Fruit fly (Drosophila melanogaster) whole organism, embryonic: ENCODE measurements around the gene CG6006.

Source experiments
- Asciz ChIP-seq: fragments of 200-800 bp; sonication (Bioruptor generic); optimal IDR thresholded peaks from 2 replicates; lab custom pipeline; 2017; ENCODE audit warnings: missing biosample characterization, mild to moderate bottlenecking, missing genetic modification characterization, missing genetic modification reagents
- CG11696 ChIP-seq: fragments of 200-800 bp; sonication (Bioruptor generic); IDR thresholded peaks from 2 replicates; pipeline ENCODE4 v1.3.6; 2022; ENCODE audit warnings: missing biosample characterization, missing genetic modification characterization
- CG12942 ChIP-seq: fragments of 200-800 bp; sonication (Bioruptor generic); optimal IDR thresholded peaks from 3 replicates; lab custom pipeline; 2016; ENCODE audit warnings: missing biosample characterization, missing genetic modification characterization
- CG13424 ChIP-seq: fragments of 200-800 bp; sonication (Bioruptor generic); optimal IDR thresholded peaks from 2 replicates; lab custom pipeline; 2019; ENCODE audit warnings: missing biosample characterization, mild to moderate bottlenecking, missing genetic modification characterization, moderate library complexity
- CG14860 ChIP-seq: fragments of 200-800 bp; sonication (Bioruptor generic); IDR thresholded peaks from 3 replicates; pipeline ENCODE4 v1.3.6; 2022; ENCODE audit warnings: missing biosample characterization, missing genetic modification characterization; ENCODE audit not compliant: partially characterized antibody
- CG17385 ChIP-seq: fragments of 200-800 bp; sonication (Bioruptor generic); optimal IDR thresholded peaks from 3 replicates; lab custom pipeline; 2018; ENCODE audit warnings: missing biosample characterization, mild to moderate bottlenecking, missing genetic modification characterization
- CG17612 ChIP-seq: fragments of 200-800 bp; sonication (Bioruptor generic); IDR thresholded peaks from 2 replicates; pipeline ENCODE4 v1.3.6; 2022; ENCODE audit warnings: missing biosample characterization, missing genetic modification characterization
- CG2199 ChIP-seq: fragments of 200-800 bp; sonication (Bioruptor generic); IDR thresholded peaks from 3 replicates; pipeline ENCODE4 v1.3.6; 2022; ENCODE audit warnings: missing biosample characterization, missing genetic modification characterization
- CG34376 ChIP-seq: fragments of 200-800 bp; sonication (Bioruptor generic); optimal IDR thresholded peaks from 2 replicates; lab custom pipeline; 2018; ENCODE audit warnings: missing biosample characterization, mild to moderate bottlenecking, missing genetic modification characterization
- CG43689 ChIP-seq: fragments of 200-800 bp; sonication (Bioruptor generic); IDR thresholded peaks from 2 replicates; pipeline ENCODE4 v1.3.6; 2022; ENCODE audit warnings: missing biosample characterization, missing genetic modification characterization
- CG6175 ChIP-seq: fragments of 200-800 bp; sonication (Bioruptor generic); IDR thresholded peaks from 3 replicates; pipeline ENCODE4 v1.3.6; 2022; ENCODE audit warnings: missing biosample characterization, missing genetic modification characterization
- CG7357 ChIP-seq: fragments of 200-800 bp; sonication (Bioruptor generic); IDR thresholded peaks from 3 replicates; pipeline ENCODE4 v1.3.6; 2022; ENCODE audit warnings: missing biosample characterization, missing genetic modification characterization
- CG8290 ChIP-seq, 3 experiments: fragments of 200-800 bp; sonication (Bioruptor generic); optimal IDR thresholded peaks; 2 replicates each; lab custom pipeline; 2016 to 2019; ENCODE audit warnings: missing biosample characterization in 3 of 3, missing genetic modification characterization in 3 of 3, mild to moderate bottlenecking in 2 of 3, moderate library complexity in 1 of 3
- CG9215 ChIP-seq: fragments of 200-800 bp; sonication (Bioruptor generic); IDR thresholded peaks from 2 replicates; pipeline ENCODE4 v1.3.6; 2022; ENCODE audit warnings: missing biosample characterization, missing genetic modification characterization
- CG9437 ChIP-seq: fragments of 200-800 bp; sonication (Bioruptor generic); optimal IDR thresholded peaks from 2 replicates; lab custom pipeline; 2018; ENCODE audit warnings: missing biosample characterization, mild to moderate bottlenecking, missing genetic modification characterization
- CG9817 ChIP-seq: fragments of 200-800 bp; sonication (Bioruptor generic); optimal IDR thresholded peaks from 2 replicates; lab custom pipeline; 2018; ENCODE audit warnings: missing biosample characterization, mild to moderate bottlenecking, missing genetic modification characterization, moderate library complexity
- CTCF ChIP-seq: fragments of 200-800 bp; sonication (Bioruptor generic); optimal IDR thresholded peaks from 2 replicates; lab custom pipeline; 2017; ENCODE audit warnings: missing biosample characterization, mild to moderate bottlenecking, missing genetic modification characterization, moderate library complexity
- Deaf1 ChIP-seq: fragments of 200-800 bp; optimal IDR thresholded peaks from 3 replicates; lab custom pipeline; 2019; ENCODE audit warnings: missing biosample characterization, mild to moderate bottlenecking, missing genetic modification characterization, moderate library complexity
- ERR ChIP-seq: fragments of 200-800 bp; sonication (Bioruptor generic); optimal IDR thresholded peaks from 2 replicates; lab custom pipeline; 2016; ENCODE audit warnings: missing biosample characterization, missing genetic modification characterization
- Elba2 ChIP-seq: fragments of 200-800 bp; sonication (Bioruptor generic); optimal IDR thresholded peaks from 3 replicates; lab custom pipeline; 2016; ENCODE audit warnings: missing biosample characterization, missing genetic modification characterization
- Fer3 ChIP-seq: fragments of 200-800 bp; sonication (Bioruptor generic); optimal IDR thresholded peaks from 2 replicates; lab custom pipeline; 2018; ENCODE audit warnings: missing biosample characterization, mild to moderate bottlenecking, missing genetic modification characterization, moderate library complexity
- HHEX ChIP-seq: fragments of 200-800 bp; sonication (Bioruptor generic); optimal IDR thresholded peaks from 3 replicates; lab custom pipeline; 2017; ENCODE audit warnings: missing biosample characterization, mild to moderate bottlenecking, missing genetic modification characterization, missing genetic modification reagents
- Hr3 ChIP-seq: fragments of 200-800 bp; sonication (Bioruptor generic); optimal IDR thresholded peaks from 3 replicates; lab custom pipeline; 2016; ENCODE audit warnings: missing biosample characterization, missing genetic modification characterization
- Spps ChIP-seq: fragments of 200-800 bp; sonication (Bioruptor generic); optimal IDR thresholded peaks from 2 replicates; lab custom pipeline; 2018; ENCODE audit warnings: missing biosample characterization, mild to moderate bottlenecking, missing genetic modification characterization
- Xrp1 ChIP-seq: fragments of 200-800 bp; sonication (Bioruptor generic); IDR thresholded peaks from 2 replicates; pipeline ENCODE4 v1.3.6; 2022; ENCODE audit warnings: missing biosample characterization, missing genetic modification characterization
- btn ChIP-seq: fragments of 200-800 bp; sonication (Bioruptor generic); optimal IDR thresholded peaks from 2 replicates; lab custom pipeline; 2016; ENCODE audit warnings: missing biosample characterization, missing genetic modification characterization
- cg ChIP-seq: fragments of 200-800 bp; sonication (Bioruptor generic); optimal IDR thresholded peaks from 3 replicates; lab custom pipeline; 2019; ENCODE audit warnings: missing biosample characterization, mild to moderate bottlenecking, missing genetic modification characterization, moderate library complexity
- crc ChIP-seq: fragments of 200-800 bp; sonication (Bioruptor generic); optimal IDR thresholded peaks from 2 replicates; lab custom pipeline; 2016; ENCODE audit warnings: missing biosample characterization, missing genetic modification characterization
- croc ChIP-seq: fragments of 200-800 bp; sonication (Bioruptor generic); conservative IDR thresholded peaks from 3 replicates; pipeline ENCODE4 v1.3.6; 2022; ENCODE audit warnings: missing biosample characterization, missing genetic modification characterization
- crol ChIP-seq: fragments of 200-800 bp; sonication (Bioruptor generic); IDR thresholded peaks from 2 replicates; pipeline ENCODE4 v1.3.6; 2022; ENCODE audit warnings: missing biosample characterization, missing genetic modification characterization
- dmrt11E ChIP-seq: fragments of 200-800 bp; sonication (Bioruptor generic); optimal IDR thresholded peaks from 3 replicates; lab custom pipeline; 2018; ENCODE audit warnings: missing biosample characterization, mild to moderate bottlenecking, missing genetic modification characterization, moderate library complexity
- esg ChIP-seq: fragments of 200-800 bp; sonication (Bioruptor generic); conservative IDR thresholded peaks from 2 replicates; pipeline ENCODE4 v1.3.6; 2022; ENCODE audit warnings: missing biosample characterization, missing genetic modification characterization
- gem ChIP-seq: fragments of 200-800 bp; sonication (Bioruptor generic); optimal IDR thresholded peaks from 2 replicates; lab custom pipeline; 2019; ENCODE audit warnings: missing biosample characterization, mild to moderate bottlenecking, missing genetic modification characterization, moderate library complexity
- gfzf ChIP-seq: fragments of 200-800 bp; sonication (Bioruptor generic); optimal IDR thresholded peaks from 2 replicates; lab custom pipeline; 2016; ENCODE audit warnings: missing biosample characterization, mild to moderate bottlenecking, missing genetic modification characterization, moderate library complexity
- grn ChIP-seq: fragments of 200-800 bp; sonication (Bioruptor generic); optimal IDR thresholded peaks from 3 replicates; lab custom pipeline; 2017; ENCODE audit warnings: missing biosample characterization, missing genetic modification characterization
- lbe ChIP-seq: fragments of 200-800 bp; sonication (Bioruptor generic); optimal IDR thresholded peaks from 2 replicates; lab custom pipeline; 2016; ENCODE audit warnings: missing biosample characterization, mild to moderate bottlenecking, missing genetic modification characterization
- mirr ChIP-seq: fragments of 200-800 bp; sonication (Bioruptor generic); optimal IDR thresholded peaks from 3 replicates; lab custom pipeline; 2018; ENCODE audit warnings: missing biosample characterization, mild to moderate bottlenecking, missing genetic modification characterization
- nerfin-2 ChIP-seq: fragments of 200-800 bp; sonication (Bioruptor generic); IDR thresholded peaks from 2 replicates; pipeline ENCODE4 v1.3.6; 2022; ENCODE audit warnings: missing biosample characterization, missing genetic modification characterization; ENCODE audit not compliant: partially characterized antibody
- onecut ChIP-seq: fragments of 200-800 bp; sonication (Bioruptor generic); IDR thresholded peaks from 2 replicates; pipeline ENCODE4 v1.3.6; 2022; ENCODE audit warnings: missing biosample characterization, missing genetic modification characterization
- pros ChIP-seq: fragments of 200-800 bp; sonication (Bioruptor generic); optimal IDR thresholded peaks from 3 replicates; lab custom pipeline; 2019; ENCODE audit warnings: missing biosample characterization, mild to moderate bottlenecking, missing genetic modification characterization, moderate library complexity
- ranshi ChIP-seq: fragments of 200-800 bp; sonication (Bioruptor generic); IDR thresholded peaks from 2 replicates; pipeline ENCODE4 v1.3.6; 2022; ENCODE audit warnings: missing biosample characterization, missing genetic modification characterization
- sens-2 ChIP-seq: fragments of 200-800 bp; sonication (Bioruptor generic); IDR thresholded peaks from 2 replicates; pipeline ENCODE4 v1.3.6; 2022; ENCODE audit warnings: missing biosample characterization, missing genetic modification characterization
- seq ChIP-seq: fragments of 200-800 bp; sonication (Bioruptor generic); IDR thresholded peaks from 2 replicates; pipeline ENCODE4 v1.3.6; 2022; ENCODE audit warnings: missing biosample characterization, missing genetic modification characterization
- slou ChIP-seq: fragments of 200-800 bp; sonication (Bioruptor generic); optimal IDR thresholded peaks from 3 replicates; lab custom pipeline; 2016; ENCODE audit warnings: missing biosample characterization, missing genetic modification characterization
- so ChIP-seq: fragments of 200-800 bp; sonication (Bioruptor generic); IDR thresholded peaks from 3 replicates; pipeline ENCODE4 v1.3.6; 2022; ENCODE audit warnings: missing biosample characterization, missing genetic modification characterization
- tgo ChIP-seq: fragments of 200-800 bp; sonication (Bioruptor generic); IDR thresholded peaks from 3 replicates; pipeline ENCODE4 v1.3.6; 2022; ENCODE audit warnings: missing biosample characterization, missing genetic modification characterization
- unpg ChIP-seq: fragments of 200-800 bp; sonication (Bioruptor generic); optimal IDR thresholded peaks from 3 replicates; lab custom pipeline; 2018; ENCODE audit warnings: missing biosample characterization, mild to moderate bottlenecking, missing genetic modification characterization, moderate library complexity

CG6006 gene

dm6 chr3R:16208924-16209713 is 54.3 kb downstream of the CG6006 start (continued):
- TF ChIP-seq Hr3 (GFP tag; lab: Kevin White, UChicago): peak; percentile 61
- TF ChIP-seq CG9215 (GFP tag; lab: Robert Waterston, UW): no peak
- 0 out of 3 replicates have a peak, but pooled peaks have one; percentile 42 for TF ChIP-seq so
- TF ChIP-seq CG17612 (GFP tag; lab: Robert Waterston, UW): no peak
- TF ChIP-seq Spps (tag; lab: Kevin White, UChicago): peak; percentile 51
- TF ChIP-seq Deaf1: peak; percentile 73
- peak; percentile 7; the same call in 1 of the 2 replicates for TF ChIP-seq ranshi (GFP tag; lab: Robert Waterston, UW)
- TF ChIP-seq CG34376 (GFP tag; lab: Kevin White, UChicago): no peak
- no peak for TF ChIP-seq ERR
- TF ChIP-seq lbe (GFP tag; lab: Kevin White, UChicago): peak; percentile 28
- TF ChIP-seq croc: 0 out of 3 replicates have a peak, but pooled peaks have one; percentile 21
- no peak for TF ChIP-seq CG8290 (GFP tag; optimal IDR thresholded peaks at IDR 0.05; lab: Kevin White, UChicago)
- peak in 1 of 2 experiments; percentile 75 for TF ChIP-seq CG8290 (tag; optimal IDR thresholded peaks at IDR 0.05; lab: Kevin White, UChicago)
- TF ChIP-seq HHEX: peak; percentile 43
- TF ChIP-seq crc (GFP tag; lab: Kevin White, UChicago): no peak
- TF ChIP-seq sens-2 (GFP tag; lab: Robert Waterston, UW): peak; percentile 8; the same call in 1 of the 2 replicates
- TF ChIP-seq mirr (GFP tag; lab: Kevin White, UChicago): peak; percentile 22
- TF ChIP-seq Xrp1: peak; percentile 51
- TF ChIP-seq Fer3 (tag; lab: Kevin White, UChicago): peak; percentile 23
- TF ChIP-seq CG13424 (tag; lab: Kevin White, UChicago): peak; percentile 51
- no peak for TF ChIP-seq CTCF (GFP tag; lab: Kevin White, UChicago)
- TF ChIP-seq, all 482 proteins: peak for 158

DNA sequence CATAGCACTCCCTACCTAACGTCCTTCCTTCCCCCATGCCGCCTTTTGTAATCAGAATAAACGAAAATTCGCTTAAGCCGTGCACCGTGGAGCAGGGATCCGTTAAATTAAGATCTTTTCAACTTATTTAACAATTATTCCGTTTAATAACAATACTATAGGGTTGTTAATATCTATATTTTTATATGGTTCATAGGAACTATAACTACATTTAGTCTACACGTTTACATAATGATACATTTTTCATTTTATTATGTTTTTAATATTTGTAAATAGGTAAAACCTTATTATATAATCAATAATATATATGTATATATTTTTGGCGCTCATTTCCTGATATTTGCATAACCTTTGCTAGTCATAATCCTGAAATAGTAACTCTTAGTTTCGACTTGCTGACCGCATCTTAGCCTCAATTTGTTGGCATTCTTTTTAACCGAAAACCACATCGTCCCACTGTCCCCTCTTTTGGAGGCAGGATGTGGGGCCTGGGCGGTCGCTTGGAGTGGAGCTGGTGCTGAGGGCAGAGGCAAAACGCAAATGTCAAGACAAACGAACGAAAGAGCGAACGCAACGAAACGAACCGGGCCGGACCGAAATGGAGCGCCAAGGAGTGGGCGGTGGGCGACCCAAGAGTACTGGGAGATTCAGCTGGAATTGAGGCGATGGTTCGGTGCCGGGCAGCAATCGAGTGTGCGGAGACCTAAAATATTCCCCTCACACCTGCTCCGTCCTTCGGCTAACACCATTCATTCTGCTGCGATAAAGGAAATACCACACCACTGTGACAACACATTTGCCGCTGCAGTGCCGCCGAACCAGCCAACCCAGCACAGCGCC is 55.2 kb downstream of the CG6006 start:
- no peak for TF ChIP-seq CG11696 (GFP tag; lab: Robert Waterston, UW)
- TF ChIP-seq tgo (GFP tag; lab: Robert Waterston, UW): no peak
- TF ChIP-seq Asciz: no peak
- TF ChIP-seq gfzf: no peak
- peak; percentile 2 for TF ChIP-seq CG9817 (tag; lab: Kevin White, UChicago)
- 0 out of 3 replicates have a peak, but pooled peaks have one; percentile 66 for TF ChIP-seq CG2199
- TF ChIP-seq pros (GFP tag; lab: Kevin White, UChicago): no peak
- TF ChIP-seq nerfin-2 (GFP tag; lab: Robert Waterston, UW): no peak
- TF ChIP-seq CG6175 (GFP tag; lab: Robert Waterston, UW): no peak
- TF ChIP-seq unpg (GFP tag; lab: Kevin White, UChicago): no peak
- no peak for TF ChIP-seq CG43689 (GFP tag; lab: Robert Waterston, UW)
- TF ChIP-seq onecut (GFP tag; lab: Robert Waterston, UW): no peak
- no peak for TF ChIP-seq cg (GFP tag; lab: Kevin White, UChicago)
- no peak for TF ChIP-seq CG14860 (GFP tag; lab: Robert Waterston, UW)
- TF ChIP-seq CG34376 (GFP tag; lab: Kevin White, UChicago): no peak
- peak; percentile 64 for TF ChIP-seq gem (tag; lab: Kevin White, UChicago)
- no peak for TF ChIP-seq CG7357 (GFP tag; lab: Robert Waterston, UW)
- TF ChIP-seq dmrt11E (tag; lab: Kevin White, UChicago): no peak
- peak; percentile 64 for TF ChIP-seq crol
- peak; percentile 35 for TF ChIP-seq CG12942 (GFP tag; lab: Kevin White, UChicago)
- TF ChIP-seq Elba2: no peak
- TF ChIP-seq btn: no peak
- peak; percentile 20 for TF ChIP-seq CG9437
- TF ChIP-seq esg (GFP tag; lab: Robert Waterston, UW): no peak
- peak; percentile 43 for TF ChIP-seq CG17385 (GFP tag; lab: Kevin White, UChicago)
- TF ChIP-seq seq (GFP tag; lab: Robert Waterston, UW): peak; percentile 49; the same call in 1 of the 2 replicates
- TF ChIP-seq grn (GFP tag; lab: Kevin White, UChicago): no peak
- TF ChIP-seq slou (GFP tag; lab: Kevin White, UChicago): no peak
